Worm (Caenorhabditis elegans) whole organism, early embryonic: Measurements from ENCODE around the gene C13G3.12.

ENCODE experiments used
- B0310.2 ChIP-seq: sonication (generic microtip); optimal IDR thresholded peaks from 2 replicates; lab custom pipeline; 2016; ENCODE audit warnings: mild to moderate bottlenecking, missing genetic modification characterization, missing compliant biosample characterization
- F13C5.2 ChIP-seq: sonication (generic microtip); optimal IDR thresholded peaks from 2 replicates; lab custom pipeline; 2017; ENCODE audit warnings: mild to moderate bottlenecking, missing genetic modification characterization, inconsistent platforms, missing compliant biosample characterization
- aly-1 ChIP-seq: sonication (generic microtip); optimal IDR thresholded peaks from 2 replicates; lab custom pipeline; 2016; ENCODE audit warnings: missing genetic modification characterization, missing compliant biosample characterization
- ama-1 ChIP-seq: fragments of 150-350 bp; optimal IDR thresholded peaks from 2 replicates; lab custom pipeline; 2014
- ceh-13 ChIP-seq: fragments of 200-800 bp; sonication (Bioruptor generic); optimal IDR thresholded peaks from 2 replicates; lab custom pipeline; 2018; ENCODE audit warnings: mild to moderate bottlenecking, missing genetic modification characterization, missing compliant biosample characterization
- ceh-36 ChIP-seq: sonication (generic microtip); optimal IDR thresholded peaks from 2 replicates; lab custom pipeline; 2016; ENCODE audit warnings: missing genetic modification characterization, inconsistent platforms, missing compliant biosample characterization
- ets-7 ChIP-seq: sonication (generic microtip); optimal IDR thresholded peaks from 2 replicates; lab custom pipeline; 2016; ENCODE audit warnings: missing genotype, missing genetic modification characterization, missing compliant biosample characterization
- flt-1 ChIP-seq: fragments of 200-800 bp; sonication (Bioruptor generic); IDR thresholded peaks from 2 replicates; pipeline ENCODE4 v1.3.6; 2022; ENCODE audit warnings: missing genetic modification characterization, missing compliant biosample characterization
- hmbx-1 ChIP-seq: sonication (generic microtip); optimal IDR thresholded peaks from 2 replicates; lab custom pipeline; 2016; ENCODE audit warnings: mild to moderate bottlenecking, missing genetic modification characterization, missing compliant biosample characterization
- hmg-4 ChIP-seq: fragments of 200-800 bp; sonication (Bioruptor generic); optimal IDR thresholded peaks from 2 replicates; lab custom pipeline; 2018; ENCODE audit warnings: mild to moderate bottlenecking, missing genetic modification characterization, missing compliant biosample characterization
- hnd-1 ChIP-seq: sonication (generic microtip); optimal IDR thresholded peaks from 2 replicates; lab custom pipeline; 2016; ENCODE audit warnings: missing genetic modification characterization, missing compliant biosample characterization
- pes-1 ChIP-seq: fragments of 200-800 bp; sonication (Bioruptor generic); IDR thresholded peaks from 2 replicates; pipeline ENCODE4 v1.3.6; 2022; ENCODE audit warnings: missing genetic modification reagents, missing genetic modification characterization, missing compliant biosample characterization
- scrt-1 ChIP-seq: fragments of 200-800 bp; sonication (Bioruptor generic); IDR thresholded peaks from 2 replicates; pipeline ENCODE4 v1.3.6; 2022; ENCODE audit warnings: missing genetic modification characterization, missing compliant biosample characterization
- sea-1 ChIP-seq: fragments of 200-800 bp; sonication (Bioruptor generic); conservative IDR thresholded peaks from 2 replicates; pipeline ENCODE4 v1.3.6; 2022; ENCODE audit warnings: missing genetic modification characterization, missing compliant biosample characterization
- tbx-11 ChIP-seq: fragments of 200-800 bp; sonication (Bioruptor generic); IDR thresholded peaks from 2 replicates; pipeline ENCODE4 v1.3.6; 2022; ENCODE audit warnings: missing genetic modification characterization, missing compliant biosample characterization
- tbx-37 ChIP-seq: fragments of 200-800 bp; sonication (Bioruptor generic); conservative IDR thresholded peaks from 2 replicates; pipeline ENCODE4 v1.3.6; 2022; ENCODE audit warnings: missing genetic modification reagents, missing genetic modification characterization, missing compliant biosample characterization
- tra-4 ChIP-seq: sonication (generic microtip); optimal IDR thresholded peaks from 2 replicates; lab custom pipeline; 2017; ENCODE audit warnings: missing genetic modification characterization, missing compliant biosample characterization

Gene C13G3.12

DNA sequence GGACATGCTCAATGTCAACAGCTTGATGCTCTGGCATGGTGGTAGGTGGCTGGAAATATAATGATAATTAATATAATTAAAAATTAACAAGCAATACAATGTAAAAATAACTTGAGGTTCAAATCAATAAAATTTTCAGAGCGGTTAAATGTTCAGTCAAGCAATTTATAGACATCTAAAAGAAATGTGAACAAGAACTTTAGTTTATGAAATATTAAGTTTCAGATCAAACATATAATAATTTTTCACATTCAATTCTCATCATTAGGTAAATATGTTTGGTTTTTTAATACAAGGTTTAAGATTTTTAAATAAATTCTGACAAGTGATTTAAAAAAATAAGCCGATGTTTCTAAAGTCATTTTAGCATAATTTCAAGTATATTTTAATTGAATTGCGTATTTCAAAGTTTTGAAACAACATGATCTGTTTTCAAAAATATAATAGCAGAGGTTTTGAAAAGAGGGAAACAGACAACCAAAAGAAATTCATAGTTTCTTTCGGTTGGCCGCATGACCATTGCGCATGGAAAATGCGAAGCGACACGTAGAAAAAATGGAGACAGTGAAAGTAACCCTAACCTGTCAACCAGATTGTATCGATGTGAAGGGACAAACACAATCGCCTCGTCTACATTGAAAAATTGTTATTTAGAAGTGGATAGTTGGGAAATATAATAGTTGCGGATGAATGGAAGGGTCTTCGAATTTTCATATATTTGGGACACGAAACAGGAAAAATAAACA, 37.7 kb upstream of the C13G3.12 start, which contains the start of gene T04C12.11:
TSS of gene T04C12.11 (minus strand) at position 51 of the 746 bp plus-strand sequence.
- no peak for TF ChIP-seq B0310.2 (tag; lab: Kevin White, UChicago)
- TF ChIP-seq pes-1 (GFP tag; lab: Robert Waterston, UW): no peak
- TF ChIP-seq sea-1 (GFP tag; lab: Robert Waterston, UW): no peak
- TF ChIP-seq tbx-11: no peak
- TF ChIP-seq F13C5.2 (tag; lab: Kevin White, UChicago): no peak
- no peak for TF ChIP-seq tra-4 (tag; lab: Kevin White, UChicago)
- TF ChIP-seq ama-1 (lab: Kevin White, UChicago): no peak

DNA sequence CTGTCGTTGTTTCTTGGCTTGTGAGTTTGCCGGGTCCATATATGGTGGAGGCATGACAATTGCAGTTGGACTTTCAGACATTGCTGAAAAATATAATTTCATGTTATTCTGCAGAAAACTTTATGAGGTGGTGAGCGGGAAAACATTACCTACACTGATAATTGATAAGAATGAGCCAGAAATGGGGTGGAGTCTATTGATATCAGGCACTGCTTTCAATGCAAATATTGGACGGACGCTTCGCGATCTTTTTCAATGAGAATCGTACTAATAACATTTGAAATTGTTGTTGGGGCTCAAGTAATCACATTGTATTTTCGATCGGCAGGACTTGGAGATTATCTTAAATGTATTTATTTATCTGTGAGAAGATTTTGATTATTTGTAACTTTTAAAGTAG, 36.5 kb upstream of the C13G3.12 start, which contains the start of gene T04C12.1:
TSS of gene T04C12.1 (minus strand) at position 90 of the 400 bp plus-strand sequence.
- TF ChIP-seq B0310.2 (tag; lab: Kevin White, UChicago) (no peak), hmg-4 (GFP tag; lab: Kevin White, UChicago) (no peak), tbx-37 (GFP tag; lab: Robert Waterston, UW) (no peak), tra-4 (tag; lab: Kevin White, UChicago) (no peak), tbx-11 (no peak), scrt-1 (GFP tag; lab: Robert Waterston, UW) (no peak), ets-7 (tag; lab: Kevin White, UChicago) (no peak), ceh-13 (GFP tag; lab: Kevin White, UChicago) (no peak), ceh-36 (tag; lab: Kevin White, UChicago) (no peak), F13C5.2 (tag; lab: Kevin White, UChicago) (no peak), flt-1 (GFP tag; lab: Robert Waterston, UW) (no peak), pes-1 (GFP tag; lab: Robert Waterston, UW) (no peak), ama-1 (lab: Kevin White, UChicago) (no peak)

DNA sequence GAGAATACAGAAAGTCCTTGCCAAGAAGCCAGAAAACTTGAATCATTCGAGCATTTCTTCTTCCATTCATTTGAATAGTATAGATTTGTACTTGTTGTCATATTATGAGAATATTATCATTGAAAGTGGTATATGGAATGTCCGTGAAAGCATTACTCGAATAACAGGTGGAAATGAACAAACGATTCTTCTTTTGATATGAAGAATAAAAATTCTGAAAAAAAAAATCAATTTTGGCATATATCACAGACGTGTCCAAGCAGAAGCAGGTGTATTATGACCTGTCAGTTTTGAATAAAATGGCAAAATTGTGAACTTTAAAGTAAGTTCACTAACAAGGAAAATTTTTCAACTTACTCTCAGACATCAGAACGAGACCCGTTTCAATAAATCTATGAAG, 34.3 kb upstream of the C13G3.12 start, which contains the start of gene srh-75:
TSS of gene srh-75 (minus strand) at position 101 of the 400 bp plus-strand sequence.
- TF ChIP-seq hmg-4 (GFP tag; lab: Kevin White, UChicago): no peak
- no peak for TF ChIP-seq tra-4 (tag; lab: Kevin White, UChicago)
- no peak for TF ChIP-seq sea-1 (GFP tag; lab: Robert Waterston, UW)
- TF ChIP-seq pes-1 (GFP tag; lab: Robert Waterston, UW): no peak
- TF ChIP-seq ceh-36 (tag; lab: Kevin White, UChicago): no peak
- no peak for TF ChIP-seq aly-1 (tag; lab: Kevin White, UChicago)
- TF ChIP-seq ets-7 (tag; lab: Kevin White, UChicago): no peak
- no peak for TF ChIP-seq hmbx-1 (tag; lab: Kevin White, UChicago)
- TF ChIP-seq flt-1 (GFP tag; lab: Robert Waterston, UW): no peak
- no peak for TF ChIP-seq hnd-1 (tag; lab: Kevin White, UChicago)
- no peak for TF ChIP-seq F13C5.2 (tag; lab: Kevin White, UChicago)
- no peak for TF ChIP-seq tbx-37 (GFP tag; lab: Robert Waterston, UW)
- no peak for TF ChIP-seq tbx-11
- no peak for TF ChIP-seq B0310.2 (tag; lab: Kevin White, UChicago)
- no peak for TF ChIP-seq ama-1 (lab: Kevin White, UChicago)

DNA sequence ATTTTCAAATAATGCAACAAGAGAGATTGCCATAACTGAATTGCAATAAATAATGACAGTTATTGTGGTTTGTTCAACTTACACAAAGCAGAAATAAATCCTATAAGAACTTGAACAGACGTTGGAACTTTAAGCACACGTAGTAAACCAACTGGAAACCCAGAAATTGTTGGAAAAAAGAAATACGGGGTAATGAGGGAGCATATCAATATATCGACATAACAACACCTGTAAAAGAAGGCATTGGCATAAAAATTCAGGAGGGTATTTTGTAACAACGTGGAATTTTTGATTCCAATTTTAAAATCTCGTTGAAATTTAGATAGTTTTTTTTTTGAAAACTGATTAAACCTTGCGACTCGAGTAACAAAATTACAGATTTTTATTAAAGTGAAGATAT, 33.8 kb upstream of the C13G3.12 start:
- no peak for TF ChIP-seq scrt-1 (GFP tag; lab: Robert Waterston, UW)
- no peak for TF ChIP-seq tbx-37 (GFP tag; lab: Robert Waterston, UW)
- TF ChIP-seq hmbx-1 (tag; lab: Kevin White, UChicago): no peak
- no peak for TF ChIP-seq ets-7 (tag; lab: Kevin White, UChicago)
- TF ChIP-seq aly-1 (tag; lab: Kevin White, UChicago): no peak
- no peak for TF ChIP-seq ceh-36 (tag; lab: Kevin White, UChicago)
- no peak for TF ChIP-seq ama-1 (lab: Kevin White, UChicago)
- no peak for TF ChIP-seq tbx-11
- no peak for TF ChIP-seq ceh-13 (GFP tag; lab: Kevin White, UChicago)
- no peak for TF ChIP-seq hmg-4 (GFP tag; lab: Kevin White, UChicago)
- no peak for TF ChIP-seq sea-1 (GFP tag; lab: Robert Waterston, UW)
- TF ChIP-seq pes-1 (GFP tag; lab: Robert Waterston, UW): no peak
- no peak for TF ChIP-seq B0310.2 (tag; lab: Kevin White, UChicago)
- TF ChIP-seq flt-1 (GFP tag; lab: Robert Waterston, UW): no peak
- no peak for TF ChIP-seq F13C5.2 (tag; lab: Kevin White, UChicago)
- TF ChIP-seq tra-4 (tag; lab: Kevin White, UChicago): no peak
- TF ChIP-seq hnd-1 (tag; lab: Kevin White, UChicago): no peak

DNA sequence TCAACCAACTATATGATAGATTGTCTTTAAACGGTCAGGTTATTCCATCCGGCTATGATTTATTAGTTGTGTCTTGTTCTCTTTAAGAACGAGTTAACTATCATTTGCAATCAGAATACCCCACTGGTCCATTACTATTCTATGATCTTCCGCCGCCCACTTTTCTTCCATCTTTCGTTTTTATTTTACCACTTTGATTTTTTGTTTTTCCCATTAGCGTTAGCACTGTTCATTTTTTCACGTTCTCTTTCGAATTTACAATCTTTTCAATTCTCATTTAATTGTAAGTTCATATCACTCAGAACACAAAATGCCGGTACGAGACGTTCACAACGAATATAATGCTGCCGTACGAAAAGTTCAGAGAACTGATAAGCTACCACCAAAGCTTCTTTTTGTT, 31.1 kb upstream of the C13G3.12 start, which contains the start of gene T04C12.7:
TSS of gene T04C12.7 (plus strand) at position 301 of the 400 bp plus-strand sequence.
- TF ChIP-seq aly-1 (tag; lab: Kevin White, UChicago) (no peak), ceh-13 (GFP tag; lab: Kevin White, UChicago) (no peak), tra-4 (tag; lab: Kevin White, UChicago) (no peak), pes-1 (GFP tag; lab: Robert Waterston, UW) (no peak), ets-7 (tag; lab: Kevin White, UChicago) (no peak), ama-1 (lab: Kevin White, UChicago) (no peak), F13C5.2 (tag; lab: Kevin White, UChicago) (no peak), hmg-4 (GFP tag; lab: Kevin White, UChicago) (no peak), ceh-36 (tag; lab: Kevin White, UChicago) (no peak)

DNA sequence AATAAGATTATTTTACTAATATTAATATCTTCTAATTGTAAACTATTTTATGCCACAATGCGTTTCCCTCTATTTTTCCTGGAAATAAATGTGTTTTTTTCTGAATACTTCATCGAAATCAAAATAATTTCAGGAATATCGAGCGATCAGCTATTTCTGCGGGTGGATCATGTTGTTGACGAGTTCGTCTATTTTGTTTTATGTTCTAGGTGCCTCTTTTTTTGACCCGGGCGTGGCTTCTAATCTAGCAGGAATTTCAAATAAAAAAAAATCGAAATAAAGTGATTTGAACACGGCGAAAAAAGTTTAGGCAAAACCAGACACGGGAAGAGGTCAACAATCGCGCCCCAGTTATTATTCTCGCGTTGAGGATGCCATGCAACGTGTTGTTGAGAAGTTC, 29.2 kb upstream of the C13G3.12 start, which contains the start of gene T04C12.33:
TSS of gene T04C12.33 (plus strand) at position 301 of the 400 bp plus-strand sequence.
- no peak for TF ChIP-seq ama-1 (lab: Kevin White, UChicago)
- no peak for TF ChIP-seq flt-1 (GFP tag; lab: Robert Waterston, UW)
- TF ChIP-seq tra-4 (tag; lab: Kevin White, UChicago): no peak
- TF ChIP-seq hmg-4 (GFP tag; lab: Kevin White, UChicago): no peak
- TF ChIP-seq F13C5.2 (tag; lab: Kevin White, UChicago): no peak
- TF ChIP-seq tbx-11: no peak
- TF ChIP-seq ceh-13 (GFP tag; lab: Kevin White, UChicago): no peak
